Worm (Caenorhabditis elegans): ENCODE results near the gene F41G3.21.

DNA sequence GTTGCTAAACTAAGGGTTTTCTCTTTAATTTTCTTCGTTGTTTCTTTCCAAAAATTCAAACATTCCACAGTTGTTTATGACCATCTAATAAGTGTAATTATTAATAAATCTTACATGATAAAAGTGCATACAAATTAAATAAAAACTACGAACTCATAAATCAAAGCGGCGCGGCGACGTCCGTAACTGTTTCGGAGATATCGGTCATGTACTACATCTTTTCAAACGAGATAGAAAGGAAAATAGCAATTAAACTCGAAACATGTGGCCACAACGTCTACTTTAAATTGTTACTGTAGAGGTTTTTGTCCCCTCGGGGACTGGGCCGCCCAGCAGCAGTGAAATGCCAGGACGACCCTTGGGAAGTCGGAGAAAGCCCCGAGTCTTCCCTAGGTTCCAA, 36.9 kb downstream of the F41G3.21 start:
- TF ChIP-seq F13C5.2 (tag; optimal IDR thresholded peaks at IDR 0.05) = no peak
- TF ChIP-seq flt-1 (GFP tag; IDR thresholded peaks at IDR 0.05) = no peak

All from whole organism, early embryonic.